Fruit fly (Drosophila melanogaster) Kc167 (cell line): ENCODE results near the gene Pdzd8.

Experiments
- Myc ChIP-seq: fragments of >200 bp; optimal IDR thresholded peaks from 2 replicates; lab custom pipeline; 2017; ENCODE audit warnings: missing external identifiers
- Sin3A ChIP-seq: fragments of >200 bp; optimal IDR thresholded peaks from 2 replicates; lab custom pipeline; 2018; ENCODE audit warnings: missing external identifiers
- ttk ChIP-seq: sonication (Bioruptor generic); optimal IDR thresholded peaks from 2 replicates; lab custom pipeline; 2017; ENCODE audit warnings: missing external identifiers

- TF ChIP-seq Myc (lab: Kevin White, UChicago) (no peak), ttk (no peak), Sin3A (lab: Kevin White, UChicago) (no peak)
Measured at dm6 chrX:11922650-11923237, 7.9 kb downstream of the Pdzd8 start.
